Fruit fly (Drosophila melanogaster) whole organism, embryonic: ENCODE data around the gene CG42718.

Source experiments
- Atf-2 ChIP-seq: fragments of 200-800 bp; sonication (Bioruptor generic); optimal IDR thresholded peaks from 2 replicates; lab custom pipeline; 2016; ENCODE audit warnings: missing biosample characterization, missing genetic modification characterization
- B-H1 ChIP-seq: fragments of 200-800 bp; sonication (Bioruptor generic); IDR thresholded peaks from 3 replicates; pipeline ENCODE4 v1.3.6; 2022; ENCODE audit warnings: missing biosample characterization, missing genetic modification characterization
- CG10366 ChIP-seq: fragments of 200-800 bp; sonication (Bioruptor generic); IDR thresholded peaks from 2 replicates; pipeline ENCODE4 v1.3.6; 2022; ENCODE audit warnings: missing biosample characterization, missing genetic modification characterization
- CG11398 ChIP-seq: fragments of 200-800 bp; sonication (Bioruptor generic); optimal IDR thresholded peaks from 2 replicates; lab custom pipeline; 2016; ENCODE audit warnings: missing biosample characterization, missing genetic modification characterization
- CG12071 ChIP-seq: fragments of 200-800 bp; sonication (Bioruptor generic); optimal IDR thresholded peaks from 3 replicates; lab custom pipeline; 2018; ENCODE audit warnings: missing biosample characterization, mild to moderate bottlenecking, missing genetic modification characterization
- CG12942 ChIP-seq: fragments of 200-800 bp; sonication (Bioruptor generic); optimal IDR thresholded peaks from 3 replicates; lab custom pipeline; 2016; ENCODE audit warnings: missing biosample characterization, missing genetic modification characterization
- CG13424 ChIP-seq: fragments of 200-800 bp; sonication (Bioruptor generic); optimal IDR thresholded peaks from 2 replicates; lab custom pipeline; 2019; ENCODE audit warnings: missing biosample characterization, mild to moderate bottlenecking, missing genetic modification characterization, moderate library complexity
- CG13624 ChIP-seq: fragments of 200-800 bp; sonication (Bioruptor generic); optimal IDR thresholded peaks from 2 replicates; lab custom pipeline; 2016; ENCODE audit warnings: missing biosample characterization, missing genetic modification characterization
- CG15696 ChIP-seq: fragments of 200-800 bp; sonication (Bioruptor generic); optimal IDR thresholded peaks from 2 replicates; lab custom pipeline; 2019; ENCODE audit warnings: missing biosample characterization, mild to moderate bottlenecking, missing genetic modification characterization, moderate library complexity
- CG1602 ChIP-seq: fragments of 200-800 bp; sonication (Bioruptor generic); optimal IDR thresholded peaks from 3 replicates; lab custom pipeline; 2016; ENCODE audit warnings: missing biosample characterization, missing genetic modification characterization
- CG1647 ChIP-seq: fragments of 200-800 bp; sonication (Bioruptor generic); optimal IDR thresholded peaks from 3 replicates; lab custom pipeline; 2016; ENCODE audit warnings: missing biosample characterization, missing genetic modification characterization
- CG17328 ChIP-seq: fragments of 200-800 bp; sonication (Bioruptor generic); IDR thresholded peaks from 2 replicates; pipeline ENCODE4 v1.3.6; 2022; ENCODE audit warnings: missing biosample characterization, missing genetic modification characterization
- CG17359 ChIP-seq: fragments of 200-800 bp; sonication (Bioruptor generic); optimal IDR thresholded peaks from 3 replicates; lab custom pipeline; 2018; ENCODE audit warnings: missing biosample characterization, mild to moderate bottlenecking, missing genetic modification characterization, moderate library complexity
- CG34376 ChIP-seq: fragments of 200-800 bp; sonication (Bioruptor generic); optimal IDR thresholded peaks from 2 replicates; lab custom pipeline; 2018; ENCODE audit warnings: missing biosample characterization, mild to moderate bottlenecking, missing genetic modification characterization
- CG43689 ChIP-seq: fragments of 200-800 bp; sonication (Bioruptor generic); IDR thresholded peaks from 2 replicates; pipeline ENCODE4 v1.3.6; 2022; ENCODE audit warnings: missing biosample characterization, missing genetic modification characterization
- CG4424 ChIP-seq: fragments of 200-800 bp; sonication (Bioruptor generic); optimal IDR thresholded peaks from 3 replicates; lab custom pipeline; 2016; ENCODE audit warnings: missing biosample characterization, missing genetic modification characterization
- CG6175 ChIP-seq: fragments of 200-800 bp; sonication (Bioruptor generic); IDR thresholded peaks from 3 replicates; pipeline ENCODE4 v1.3.6; 2022; ENCODE audit warnings: missing biosample characterization, missing genetic modification characterization
- CG7928 ChIP-seq: fragments of 200-800 bp; sonication (Bioruptor generic); optimal IDR thresholded peaks from 2 replicates; lab custom pipeline; 2017; ENCODE audit warnings: missing biosample characterization, mild to moderate bottlenecking, missing genetic modification characterization
- CG8290 ChIP-seq, 3 experiments: fragments of 200-800 bp; sonication (Bioruptor generic); optimal IDR thresholded peaks; 2 replicates each; lab custom pipeline; 2016 to 2019; ENCODE audit warnings: missing biosample characterization in 3 of 3, missing genetic modification characterization in 3 of 3, mild to moderate bottlenecking in 2 of 3, moderate library complexity in 1 of 3
- CG8765 ChIP-seq: fragments of 200-800 bp; sonication (Bioruptor generic); IDR thresholded peaks from 2 replicates; pipeline ENCODE4 v1.3.6; 2022; ENCODE audit warnings: missing biosample characterization, missing genetic modification characterization
- CG9817 ChIP-seq: fragments of 200-800 bp; sonication (Bioruptor generic); optimal IDR thresholded peaks from 2 replicates; lab custom pipeline; 2018; ENCODE audit warnings: missing biosample characterization, mild to moderate bottlenecking, missing genetic modification characterization, moderate library complexity
- CHES-1-like ChIP-seq: fragments of 200-800 bp; sonication (Bioruptor generic); optimal IDR thresholded peaks from 2 replicates; lab custom pipeline; 2016; ENCODE audit warnings: missing biosample characterization, missing genetic modification characterization
- CoRest ChIP-seq: fragments of 200-800 bp; sonication (Bioruptor generic); optimal IDR thresholded peaks from 3 replicates; lab custom pipeline; 2018; ENCODE audit warnings: missing biosample characterization, mild to moderate bottlenecking, missing genetic modification characterization, moderate library complexity
- Dad ChIP-seq: fragments of 200-800 bp; sonication (Bioruptor generic); optimal IDR thresholded peaks from 3 replicates; lab custom pipeline; 2016; ENCODE audit warnings: missing biosample characterization, missing genetic modification characterization
- Fer1 ChIP-seq: fragments of 200-800 bp; sonication (Bioruptor generic); optimal IDR thresholded peaks from 2 replicates; lab custom pipeline; 2017; ENCODE audit warnings: missing biosample characterization, mild to moderate bottlenecking, missing genetic modification characterization
- Hsf ChIP-seq: fragments of 200-800 bp; sonication (Bioruptor generic); optimal IDR thresholded peaks from 3 replicates; lab custom pipeline; 2016; ENCODE audit warnings: missing biosample characterization, missing genetic modification characterization
- MTF-1 ChIP-seq: fragments of 200-800 bp; sonication (Bioruptor generic); optimal IDR thresholded peaks from 2 replicates; lab custom pipeline; 2018; ENCODE audit warnings: missing biosample characterization, mild to moderate bottlenecking, missing genetic modification characterization, borderline replicate concordance
- Mad ChIP-seq: fragments of 200-800 bp; sonication (Bioruptor generic); optimal IDR thresholded peaks from 2 replicates; lab custom pipeline; 2016; ENCODE audit warnings: missing biosample characterization, missing genetic modification characterization
- Ptx1 ChIP-seq: fragments of 200-800 bp; sonication (Bioruptor generic); IDR thresholded peaks from 2 replicates; pipeline ENCODE4 v1.3.6; 2022; ENCODE audit warnings: missing biosample characterization, missing genetic modification characterization
- Sox100B ChIP-seq: fragments of 200-800 bp; sonication (Bioruptor generic); optimal IDR thresholded peaks from 3 replicates; lab custom pipeline; 2018; ENCODE audit warnings: missing biosample characterization, mild to moderate bottlenecking, missing genetic modification characterization
- Sox102F ChIP-seq: fragments of 200-800 bp; sonication (Bioruptor generic); optimal IDR thresholded peaks from 2 replicates; lab custom pipeline; 2018; ENCODE audit warnings: missing biosample characterization, mild to moderate bottlenecking, missing genetic modification characterization, moderate library complexity
- chn ChIP-seq: fragments of 200-800 bp; sonication (Bioruptor generic); optimal IDR thresholded peaks from 2 replicates; lab custom pipeline; 2016; ENCODE audit warnings: missing biosample characterization, missing genetic modification characterization
- croc ChIP-seq: fragments of 200-800 bp; sonication (Bioruptor generic); conservative IDR thresholded peaks from 3 replicates; pipeline ENCODE4 v1.3.6; 2022; ENCODE audit warnings: missing biosample characterization, missing genetic modification characterization
- dpn ChIP-seq, 2 experiments: fragments of 200-800 bp; sonication (Bioruptor generic); optimal IDR thresholded peaks; 3 replicates each; lab custom pipeline; 2016; ENCODE audit warnings: missing biosample characterization in 2 of 2, missing genetic modification characterization in 2 of 2
- gcm2 ChIP-seq: fragments of 200-800 bp; sonication (Bioruptor generic); optimal IDR thresholded peaks from 2 replicates; lab custom pipeline; 2016; ENCODE audit warnings: missing biosample characterization, missing genetic modification characterization
- grn ChIP-seq: fragments of 200-800 bp; sonication (Bioruptor generic); optimal IDR thresholded peaks from 3 replicates; lab custom pipeline; 2017; ENCODE audit warnings: missing biosample characterization, missing genetic modification characterization
- ind ChIP-seq: fragments of 200-800 bp; sonication (Bioruptor generic); optimal IDR thresholded peaks from 3 replicates; lab custom pipeline; 2016; ENCODE audit warnings: missing biosample characterization, missing genetic modification characterization
- lab ChIP-seq: fragments of 200-800 bp; sonication (Bioruptor generic); optimal IDR thresholded peaks from 3 replicates; lab custom pipeline; 2017; ENCODE audit warnings: missing biosample characterization, missing genetic modification characterization, mild to moderate bottlenecking, moderate library complexity, missing genetic modification reagents
- maf-S ChIP-seq: fragments of 200-800 bp; sonication (Bioruptor generic); optimal IDR thresholded peaks from 2 replicates; lab custom pipeline; 2016; ENCODE audit warnings: missing biosample characterization, missing genetic modification characterization
- nau ChIP-seq: fragments of 200-800 bp; sonication (Bioruptor generic); optimal IDR thresholded peaks from 3 replicates; lab custom pipeline; 2017; ENCODE audit warnings: missing biosample characterization, mild to moderate bottlenecking, missing genetic modification characterization, missing genetic modification reagents
- org-1 ChIP-seq: fragments of 200-800 bp; sonication (Bioruptor generic); optimal IDR thresholded peaks from 2 replicates; lab custom pipeline; 2017; ENCODE audit warnings: missing biosample characterization, missing genetic modification characterization
- run ChIP-seq: fragments of 200-800 bp; sonication (Bioruptor generic); optimal IDR thresholded peaks from 3 replicates; lab custom pipeline; 2018; ENCODE audit warnings: missing biosample characterization, mild to moderate bottlenecking, missing genetic modification characterization
- sd ChIP-seq: fragments of 200-800 bp; sonication (Bioruptor generic); optimal IDR thresholded peaks from 3 replicates; lab custom pipeline; 2018; ENCODE audit warnings: missing biosample characterization, mild to moderate bottlenecking, missing genetic modification characterization, moderate library complexity
- shn ChIP-seq: fragments of 200-800 bp; sonication (Bioruptor generic); optimal IDR thresholded peaks from 3 replicates; lab custom pipeline; 2016; ENCODE audit warnings: missing biosample characterization, missing genetic modification characterization
- tin ChIP-seq: fragments of 200-800 bp; sonication (Bioruptor generic); optimal IDR thresholded peaks from 3 replicates; lab custom pipeline; 2016; ENCODE audit warnings: missing biosample characterization, missing genetic modification characterization
- toy ChIP-seq: fragments of 200-800 bp; sonication (Bioruptor generic); IDR thresholded peaks from 2 replicates; pipeline ENCODE4 v1.3.6; 2022; ENCODE audit warnings: missing biosample characterization, missing genetic modification characterization
- ttk ChIP-seq: fragments of 200-800 bp; sonication (Bioruptor generic); IDR thresholded peaks from 2 replicates; pipeline ENCODE4 v2.1.2; 2022; ENCODE audit warnings: missing biosample characterization, missing genetic modification characterization

CG42718 gene

dm6 chr3L:16330740-16331139 is 9.7 kb upstream of the CG42718 start, which contains the start of gene CG33060:
CG33060 (plus strand) TSS chr3L:16331040.
- no peak for TF ChIP-seq CG1602 (GFP tag; lab: Kevin White, UChicago)
- TF ChIP-seq CG7928 (GFP tag; lab: Kevin White, UChicago) = no peak
- no peak for TF ChIP-seq sd (tag; lab: Kevin White, UChicago)
- TF ChIP-seq CG4424 (GFP tag; lab: Kevin White, UChicago) = no peak
- TF ChIP-seq CG15696 (tag; lab: Kevin White, UChicago) = no peak
- TF ChIP-seq CG6175 (GFP tag; lab: Robert Waterston, UW) = no peak
- no peak for TF ChIP-seq Dad (GFP tag; lab: Kevin White, UChicago)
- no peak for TF ChIP-seq toy (GFP tag; lab: Robert Waterston, UW)
- TF ChIP-seq dpn (GFP tag; optimal IDR thresholded peaks at IDR 0.05; lab: Kevin White, UChicago) = no peak
- no peak for TF ChIP-seq Ptx1
- no peak for TF ChIP-seq CG11398 (GFP tag; lab: Kevin White, UChicago)
- no peak for TF ChIP-seq run (tag; lab: Kevin White, UChicago)
- no peak for TF ChIP-seq CG17359 (tag; lab: Kevin White, UChicago)
- TF ChIP-seq ttk (GFP tag; lab: Robert Waterston, UW) = no peak

dm6 chr3L:16329495-16329894 is 8.4 kb upstream of the CG42718 start, which contains the start of gene CG33061:
CG33061 (plus strand) TSS chr3L:16329795.
- TF ChIP-seq CG34376 (GFP tag; lab: Kevin White, UChicago) (no peak), gcm2 (GFP tag; lab: Kevin White, UChicago) (no peak), CG43689 (GFP tag; lab: Robert Waterston, UW) (no peak), CG13424 (tag; lab: Kevin White, UChicago) (no peak)

dm6 chr3L:16328207-16328891 is 7.3 kb upstream of the CG42718 start, which contains the start of gene CG13058:
CG13058 (plus strand) TSS chr3L:16328841.
- peak; percentile 50 for TF ChIP-seq ind (GFP tag; lab: Kevin White, UChicago)
- peak; percentile 56 for TF ChIP-seq nau (GFP tag; lab: Kevin White, UChicago)
- TF ChIP-seq org-1 (GFP tag; lab: Kevin White, UChicago) = peak; percentile 50
- TF ChIP-seq CG17328 = peak; percentile 71; the same call in 1 of the 2 replicates
- peak; percentile 4 for TF ChIP-seq shn (GFP tag; lab: Kevin White, UChicago)
- peak; percentile 16 for TF ChIP-seq maf-S (GFP tag; lab: Kevin White, UChicago)
- peak; percentile 44 for TF ChIP-seq CG1647
- TF ChIP-seq CG10366 (GFP tag; lab: Robert Waterston, UW) = peak; percentile 87
- peak; percentile 59 for TF ChIP-seq CHES-1-like (GFP tag; lab: Kevin White, UChicago)
- no peak for TF ChIP-seq CG8290 (GFP tag; optimal IDR thresholded peaks at IDR 0.05; lab: Kevin White, UChicago)
- TF ChIP-seq CG8290 (tag; optimal IDR thresholded peaks at IDR 0.05; lab: Kevin White, UChicago) = peak in 1 of 2 experiments; percentile 81
- TF ChIP-seq lab (GFP tag; lab: Kevin White, UChicago) = peak; percentile 83
- peak; percentile 84 for TF ChIP-seq Fer1 (GFP tag; lab: Kevin White, UChicago)
- peak; percentile 7 for TF ChIP-seq MTF-1
- TF ChIP-seq Mad (GFP tag; lab: Kevin White, UChicago) = peak; percentile 22
- TF ChIP-seq Sox102F (GFP tag; lab: Kevin White, UChicago) = peak; percentile 75
- no peak for TF ChIP-seq croc
- TF ChIP-seq CoRest = peak; percentile 80
- TF ChIP-seq CG13624 = no peak
- TF ChIP-seq B-H1 (GFP tag; lab: Robert Waterston, UW) = no peak
- TF ChIP-seq CG12071 (GFP tag; lab: Kevin White, UChicago) = peak; percentile 56
- peak; percentile 4 for TF ChIP-seq Atf-2 (GFP tag; lab: Kevin White, UChicago)
- TF ChIP-seq tin (GFP tag; lab: Kevin White, UChicago) = peak; percentile 25
- peak; percentile 45 for TF ChIP-seq CG12942
- peak; percentile 57 for TF ChIP-seq Hsf (GFP tag; lab: Kevin White, UChicago)
- no peak for TF ChIP-seq CG8765 (GFP tag; lab: Robert Waterston, UW)
- TF ChIP-seq grn = no peak
- peak; percentile 71 for TF ChIP-seq CG9817 (tag; lab: Kevin White, UChicago)
- peak; percentile 53 for TF ChIP-seq Sox100B (GFP tag; lab: Kevin White, UChicago)
- peak; percentile 46 for TF ChIP-seq chn (GFP tag; lab: Kevin White, UChicago)
